Worm (Caenorhabditis elegans) whole organism, young adult: ENCODE results near the gene ZC262.4.

Source experiments
- B0019.2 ChIP-seq: fragments of 200-800 bp; sonication (Bioruptor generic); conservative IDR thresholded peaks from 2 replicates; pipeline ENCODE4 v1.3.6; 2022; ENCODE audit warnings: missing genetic modification reagents, missing genetic modification characterization, missing compliant biosample characterization
- B0336.3 ChIP-seq: fragments of 200-800 bp; sonication (Bioruptor generic); IDR thresholded peaks from 2 replicates; pipeline ENCODE4 v1.3.6; 2022; ENCODE audit warnings: missing genetic modification characterization, missing compliant biosample characterization
- F23B12.7 ChIP-seq: sonication (generic microtip); optimal IDR thresholded peaks from 2 replicates; lab custom pipeline; 2017; ENCODE audit warnings: missing genetic modification characterization, mild to moderate bottlenecking, missing compliant biosample characterization, antibody characterized with exemption, moderate library complexity; ENCODE audit not compliant: insufficient read depth
- F39B2.1 ChIP-seq: fragments of 200-800 bp; sonication (Bioruptor generic); IDR thresholded peaks from 2 replicates; pipeline ENCODE4 v1.3.6; 2022; ENCODE audit warnings: missing genetic modification reagents, missing genetic modification characterization, missing compliant biosample characterization
- K12H6.12 ChIP-seq: fragments of 200-800 bp; sonication (Bioruptor generic); optimal IDR thresholded peaks from 2 replicates; lab custom pipeline; 2018; ENCODE audit warnings: mild to moderate bottlenecking, missing genetic modification characterization, missing compliant biosample characterization
- Y79H2A.3 ChIP-seq: fragments of 200-800 bp; sonication (Bioruptor generic); conservative IDR thresholded peaks from 2 replicates; pipeline ENCODE4 v1.3.6; 2022; ENCODE audit warnings: missing genetic modification reagents, missing genetic modification characterization, missing compliant biosample characterization
- Y95B8A.8 ChIP-seq: fragments of 200-800 bp; sonication (Bioruptor generic); IDR thresholded peaks from 2 replicates; pipeline ENCODE4 v1.3.6; 2022; ENCODE audit warnings: missing genetic modification reagents, missing genetic modification characterization, missing compliant biosample characterization
- akir-1 ChIP-seq: fragments of 200-800 bp; sonication (Bioruptor generic); optimal IDR thresholded peaks from 2 replicates; lab custom pipeline; 2018; ENCODE audit warnings: mild to moderate bottlenecking, missing genetic modification characterization, moderate library complexity, missing compliant biosample characterization
- bed-1 ChIP-seq: fragments of 200-800 bp; sonication (Bioruptor generic); IDR thresholded peaks from 2 replicates; pipeline ENCODE4 v1.3.6; 2022; ENCODE audit warnings: missing genetic modification reagents, missing genetic modification characterization, missing compliant biosample characterization
- die-1 ChIP-seq: sonication (generic microtip); optimal IDR thresholded peaks from 2 replicates; lab custom pipeline; 2016; ENCODE audit warnings: missing genotype, mild to moderate bottlenecking, missing genetic modification characterization, missing compliant biosample characterization
- dox-1 ChIP-seq: fragments of 200-800 bp; sonication (Bioruptor generic); IDR thresholded peaks from 2 replicates; pipeline ENCODE4 v1.3.6; 2022; ENCODE audit warnings: missing genetic modification reagents, missing genetic modification characterization, missing compliant biosample characterization
- efl-1 ChIP-seq: fragments of 150-350 bp; optimal IDR thresholded peaks from 2 replicates; lab custom pipeline; 2014; ENCODE audit warnings: missing biosample characterization, missing genetic modification reagents, missing genetic modification characterization
- ets-4 ChIP-seq: fragments of 200-800 bp; sonication (Bioruptor generic); optimal IDR thresholded peaks from 2 replicates; lab custom pipeline; 2018; ENCODE audit warnings: mild to moderate bottlenecking, missing genetic modification characterization, missing compliant biosample characterization
- hlh-26 ChIP-seq: fragments of 200-800 bp; sonication (Bioruptor generic); conservative IDR thresholded peaks from 2 replicates; pipeline ENCODE4 v1.3.6; 2022; ENCODE audit warnings: missing genetic modification reagents, missing genetic modification characterization, missing compliant biosample characterization
- hsf-1 ChIP-seq: fragments of 200-800 bp; sonication (Bioruptor generic); IDR thresholded peaks from 2 replicates; pipeline ENCODE4 v1.3.6; 2022; ENCODE audit warnings: missing genetic modification reagents, missing genetic modification characterization, missing compliant biosample characterization
- lin-40 ChIP-seq: sonication (generic microtip); optimal IDR thresholded peaks from 2 replicates; lab custom pipeline; 2016; ENCODE audit warnings: missing genetic modification characterization, mild to moderate bottlenecking, missing compliant biosample characterization, missing genotype, missing genetic modification reagents
- mcd-1 ChIP-seq: fragments of 200-800 bp; sonication (Bioruptor generic); IDR thresholded peaks from 2 replicates; pipeline ENCODE4 v1.3.6; 2022; ENCODE audit warnings: missing genetic modification reagents, missing genetic modification characterization, missing compliant biosample characterization
- mel-28 ChIP-seq: sonication (generic microtip); optimal IDR thresholded peaks from 2 replicates; lab custom pipeline; 2016; ENCODE audit warnings: borderline replicate concordance, mild to moderate bottlenecking, missing genetic modification characterization, missing compliant biosample characterization
- mes-4 ChIP-seq: sonication (generic microtip); optimal IDR thresholded peaks from 2 replicates; lab custom pipeline; 2016; ENCODE audit warnings: missing genotype, missing genetic modification characterization, missing compliant biosample characterization
- nfyb-1 ChIP-seq: fragments of 200-800 bp; sonication (Bioruptor generic); IDR thresholded peaks from 2 replicates; pipeline ENCODE4 v1.3.6; 2022; ENCODE audit warnings: missing genetic modification reagents, missing genetic modification characterization, missing compliant biosample characterization
- nhr-179 ChIP-seq: sonication (generic microtip); optimal IDR thresholded peaks from 2 replicates; lab custom pipeline; 2016; ENCODE audit warnings: mild to moderate bottlenecking, missing genetic modification characterization, missing compliant biosample characterization
- nhr-27 ChIP-seq: fragments of 200-800 bp; sonication (Bioruptor generic); optimal IDR thresholded peaks from 2 replicates; lab custom pipeline; 2018; ENCODE audit warnings: mild to moderate bottlenecking, missing genetic modification characterization, moderate library complexity, missing compliant biosample characterization
- nhr-80 ChIP-seq: sonication (generic microtip); optimal IDR thresholded peaks from 2 replicates; lab custom pipeline; 2016; ENCODE audit warnings: missing genetic modification characterization, missing compliant biosample characterization
- rec-8 ChIP-seq, 2 experiments: sonication (generic microtip); optimal IDR thresholded peaks; 2 replicates each; lab custom pipeline; 2016; ENCODE audit warnings: mild to moderate bottlenecking in 2 of 2, missing genetic modification characterization in 2 of 2, missing genetic modification reagents in 2 of 2, missing genotype in 2 of 2, missing biosample characterization in 1 of 2, missing compliant biosample characterization in 1 of 2, moderate library complexity in 1 of 2
- sea-2 ChIP-seq: fragments of 200-800 bp; sonication (Bioruptor generic); IDR thresholded peaks from 2 replicates; pipeline ENCODE4 v1.3.6; 2022; ENCODE audit warnings: missing genetic modification characterization, missing compliant biosample characterization
- snpc-3.4 ChIP-seq: sonication (generic microtip); optimal IDR thresholded peaks from 2 replicates; lab custom pipeline; 2017; ENCODE audit warnings: missing genetic modification characterization, mild to moderate bottlenecking, missing compliant biosample characterization, antibody characterized with exemption, moderate library complexity, missing genotype, missing genetic modification reagents
- sptf-2 ChIP-seq: fragments of 200-800 bp; sonication (Bioruptor generic); optimal IDR thresholded peaks from 2 replicates; lab custom pipeline; 2018; ENCODE audit warnings: mild to moderate bottlenecking, missing genetic modification characterization, missing compliant biosample characterization
- unc-130 ChIP-seq: sonication (generic microtip); optimal IDR thresholded peaks from 2 replicates; lab custom pipeline; 2016; ENCODE audit warnings: missing genetic modification reagents, missing genetic modification characterization, missing compliant biosample characterization
- unc-62 ChIP-seq: fragments of 150-350 bp; optimal IDR thresholded peaks from 2 replicates; lab custom pipeline; 2014; ENCODE audit warnings: missing biosample characterization, missing genetic modification reagents, missing genetic modification characterization
- ztf-22 ChIP-seq: fragments of 200-800 bp; sonication (Bioruptor generic); optimal IDR thresholded peaks from 2 replicates; lab custom pipeline; 2018; ENCODE audit warnings: mild to moderate bottlenecking, missing genetic modification characterization, moderate library complexity, missing compliant biosample characterization
- ztf-3 ChIP-seq: fragments of 200-800 bp; sonication (Bioruptor generic); optimal IDR thresholded peaks from 2 replicates; lab custom pipeline; 2018; ENCODE audit warnings: mild to moderate bottlenecking, missing genetic modification characterization, missing compliant biosample characterization
- ztf-6 ChIP-seq: fragments of 200-800 bp; sonication (Bioruptor generic); IDR thresholded peaks from 2 replicates; pipeline ENCODE4 v1.3.6; 2022; ENCODE audit warnings: missing genetic modification reagents, missing genetic modification characterization, missing compliant biosample characterization

Gene ZC262.4

DNA sequence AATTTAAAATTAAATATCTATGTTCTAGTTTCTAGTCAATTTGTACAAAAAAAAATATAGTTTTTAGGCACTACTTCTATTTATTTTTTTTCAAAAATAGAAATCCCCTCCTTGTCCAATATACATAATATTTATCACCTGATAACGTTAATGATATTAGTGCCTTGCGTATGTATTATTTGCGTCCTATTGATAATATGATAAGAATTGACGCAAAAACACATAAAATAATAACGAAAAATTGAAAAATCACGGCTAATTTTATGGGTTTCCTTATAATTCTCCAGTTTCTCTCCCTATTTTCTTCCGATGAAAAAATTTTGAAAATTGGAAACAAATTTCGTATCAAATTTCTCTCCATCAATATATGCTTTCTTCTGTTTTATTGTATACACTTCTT lies 34.6 kb downstream of the ZC262.4 start (continued):
- TF ChIP-seq lin-40 (no peak), mes-4 (tag; lab: Kevin White, UChicago) (no peak), hsf-1 (no peak), hlh-26 (GFP tag; lab: Robert Waterston, UW) (no peak), nfyb-1 (no peak), akir-1 (GFP tag; lab: Kevin White, UChicago) (no peak)
- TF ChIP-seq, all 124 proteins: peak for 0

DNA sequence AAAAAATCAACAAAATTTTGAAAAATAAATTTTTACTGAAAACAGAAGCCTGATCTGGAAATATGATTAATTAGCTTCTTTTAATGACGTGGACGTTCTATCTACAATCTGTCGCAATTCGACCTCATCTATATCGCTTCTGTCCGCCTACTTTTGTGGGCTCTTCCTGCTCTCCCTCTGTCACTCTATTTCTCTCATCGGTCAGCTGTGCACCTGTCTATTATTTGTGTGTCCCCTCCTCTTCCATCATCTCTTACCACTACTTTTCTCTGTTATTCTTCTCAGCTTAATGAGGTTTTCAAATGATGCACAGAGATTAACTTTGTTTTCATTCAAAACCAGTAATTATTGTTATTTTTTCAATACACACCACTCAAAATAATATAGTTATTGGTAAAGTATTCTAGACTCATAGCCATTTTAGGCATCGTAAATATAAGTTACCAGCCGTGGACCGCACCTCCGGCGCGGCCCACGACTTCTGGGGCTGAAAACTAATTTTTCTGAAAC lies 35.2 kb downstream of the ZC262.4 start:
- TF ChIP-seq efl-1 (GFP tag; lab: Kevin White, UChicago) (no peak), mes-4 (tag; lab: Kevin White, UChicago) (no peak)

ce11 chrIII:8298216-8298920 lies 36.0 kb downstream of the ZC262.4 start:
- TF ChIP-seq sea-2 (GFP tag; lab: Robert Waterston, UW) (no peak), mes-4 (tag; lab: Kevin White, UChicago) (no peak), F39B2.1 (GFP tag; lab: Robert Waterston, UW) (no peak), F23B12.7 (tag; lab: Kevin White, UChicago) (no peak), B0336.3 (GFP tag; lab: Robert Waterston, UW) (no peak), nhr-179 (tag; lab: Kevin White, UChicago) (no peak), akir-1 (GFP tag; lab: Kevin White, UChicago) (no peak), ztf-6 (GFP tag; lab: Robert Waterston, UW) (no peak), K12H6.12 (tag; lab: Kevin White, UChicago) (no peak), ztf-22 (GFP tag; lab: Kevin White, UChicago) (no peak), unc-130 (GFP tag; lab: Kevin White, UChicago) (no peak), die-1 (no peak), mcd-1 (GFP tag; lab: Robert Waterston, UW) (no peak), mel-28 (no peak), sptf-2 (GFP tag; lab: Kevin White, UChicago) (no peak), ztf-3 (GFP tag; lab: Kevin White, UChicago) (no peak), Y79H2A.3 (GFP tag; lab: Robert Waterston, UW) (no peak), rec-8 (tag; optimal IDR thresholded peaks at IDR 0.05; lab: Kevin White, UChicago) (no peak)

ce11 chrIII:8293260-8293659 lies 41.1 kb downstream of the ZC262.4 start:
- TF ChIP-seq nhr-80 (peak; percentile 68), B0019.2 (GFP tag; lab: Robert Waterston, UW) (no peak), unc-62 (peak; percentile 42)

ce11 chrIII:8291268-8292032 lies 42.9 kb downstream of the ZC262.4 start:
- TF ChIP-seq dox-1 (GFP tag; lab: Robert Waterston, UW): 0 out of 2 replicates have a peak, but pooled peaks have one; percentile 22
- TF ChIP-seq bed-1 (GFP tag; lab: Robert Waterston, UW): no peak
- no peak for TF ChIP-seq snpc-3.4
- no peak for TF ChIP-seq Y95B8A.8 (GFP tag; lab: Robert Waterston, UW)
- TF ChIP-seq ets-4: no peak
- peak; percentile 60 for TF ChIP-seq nhr-80
- no peak for TF ChIP-seq nhr-27 (tag; lab: Kevin White, UChicago)
